Worm (Caenorhabditis elegans) whole organism, L1 larva: Measurements from ENCODE around the gene Y45G5AL.1.
A peak's percentile ranks its signal among the peaks of the same experiment; 100 is the strongest.

Source experiments
- F16B12.6 ChIP-seq: fragments of 150-350 bp; optimal IDR thresholded peaks from 2 replicates; lab custom pipeline; 2014; ENCODE audit warnings: missing biosample characterization, missing genetic modification characterization
- Y116A8C.19 ChIP-seq: sonication (generic microtip); optimal IDR thresholded peaks from 2 replicates; lab custom pipeline; 2016; ENCODE audit warnings: missing compliant biosample characterization, missing genetic modification characterization, borderline replicate concordance
- aha-1 ChIP-seq: fragments of 150-350 bp; optimal IDR thresholded peaks from 2 replicates; lab custom pipeline; 2014; ENCODE audit warnings: missing biosample characterization, missing genetic modification characterization
- ceh-8 ChIP-seq: fragments of 200-800 bp; sonication (Bioruptor generic); optimal IDR thresholded peaks from 2 replicates; lab custom pipeline; 2018; ENCODE audit warnings: mild to moderate bottlenecking, missing genetic modification characterization, moderate library complexity, missing compliant biosample characterization
- ceh-88 ChIP-seq: fragments of 200-800 bp; sonication (Bioruptor generic); IDR thresholded peaks from 2 replicates; pipeline ENCODE4 v1.3.6; 2022; ENCODE audit warnings: missing genetic modification characterization, missing compliant biosample characterization
- ces-1 ChIP-seq: fragments of 150-350 bp; optimal IDR thresholded peaks from 2 replicates; lab custom pipeline; 2014; ENCODE audit warnings: missing biosample characterization, missing genetic modification reagents, missing genetic modification characterization
- dsc-1 ChIP-seq: sonication (generic microtip); optimal IDR thresholded peaks from 2 replicates; lab custom pipeline; 2016; ENCODE audit warnings: mild to moderate bottlenecking, missing genetic modification characterization, missing compliant biosample characterization
- efl-1 ChIP-seq, 4 experiments: fragments of 150-350 bp; optimal IDR thresholded peaks in 3 of 4; peaks in 1 of 4; 1 replicate in 1 of 4; 2 replicates in 3 of 4; lab custom pipeline; 2014; ENCODE audit warnings: missing biosample characterization in 2 of 4, missing genetic modification characterization in 2 of 4, missing genetic modification reagents in 2 of 4
- elt-2 ChIP-seq: sonication (generic microtip); optimal IDR thresholded peaks from 2 replicates; lab custom pipeline; 2016; ENCODE audit warnings: missing genetic modification characterization, mild to moderate bottlenecking, inconsistent platforms, missing compliant biosample characterization, missing genetic modification reagents
- ets-5 ChIP-seq: fragments of 200-800 bp; sonication (Bioruptor generic); IDR thresholded peaks from 2 replicates; pipeline ENCODE4 v1.3.6; 2022; ENCODE audit warnings: missing genetic modification characterization, missing compliant biosample characterization
- grh-1 ChIP-seq: fragments of 200-800 bp; sonication (Bioruptor generic); IDR thresholded peaks from 2 replicates; pipeline ENCODE4 v1.3.6; 2022; ENCODE audit warnings: missing genetic modification reagents, missing genetic modification characterization, missing compliant biosample characterization
- irx-1 ChIP-seq: sonication (generic microtip); optimal IDR thresholded peaks from 2 replicates; lab custom pipeline; 2016; ENCODE audit warnings: missing genetic modification characterization, missing compliant biosample characterization
- isw-1 ChIP-seq: fragments of 200-800 bp; sonication (Bioruptor generic); IDR thresholded peaks from 2 replicates; pipeline ENCODE4 v1.3.6; 2022; ENCODE audit warnings: missing genetic modification characterization, missing compliant biosample characterization
- lin-14 ChIP-seq: fragments of 200-800 bp; sonication (Bioruptor generic); optimal IDR thresholded peaks from 2 replicates; lab custom pipeline; 2018; ENCODE audit warnings: mild to moderate bottlenecking, missing genetic modification characterization, moderate library complexity, missing compliant biosample characterization
- lin-15B ChIP-seq: fragments of 150-350 bp; sonication (generic microtip); optimal IDR thresholded peaks from 3 replicates; lab custom pipeline; 2014; ENCODE audit warnings: missing biosample characterization, missing genetic modification characterization
- lin-39 ChIP-seq: fragments of 150-350 bp; optimal IDR thresholded peaks from 2 replicates; lab custom pipeline; 2014; ENCODE audit warnings: missing biosample characterization, missing genetic modification reagents, missing genetic modification characterization
- lir-3 ChIP-seq: sonication (generic microtip); optimal IDR thresholded peaks from 2 replicates; lab custom pipeline; 2016; ENCODE audit warnings: mild to moderate bottlenecking, missing genetic modification characterization, moderate library complexity, missing compliant biosample characterization; ENCODE audit not compliant: poor library complexity
- lsy-2 ChIP-seq, 2 experiments: fragments of 150-350 bp; optimal IDR thresholded peaks; 2 replicates each; lab custom pipeline; 2014; ENCODE audit warnings: missing biosample characterization in 2 of 2, missing genetic modification characterization in 2 of 2
- mdl-1 ChIP-seq, 2 experiments: fragments of 150-350 bp; optimal IDR thresholded peaks; 2 replicates each; lab custom pipeline; 2014 to 2017; ENCODE audit warnings: missing biosample characterization in 2 of 2, missing genetic modification characterization in 2 of 2, inconsistent platforms in 1 of 2
- nhr-12 ChIP-seq: sonication (generic microtip); optimal IDR thresholded peaks from 2 replicates; lab custom pipeline; 2017; ENCODE audit warnings: missing biosample characterization, missing genetic modification characterization
- nhr-19 ChIP-seq: fragments of 200-800 bp; sonication (Bioruptor generic); conservative IDR thresholded peaks from 2 replicates; pipeline ENCODE4 v1.3.6; 2022; ENCODE audit warnings: missing genetic modification characterization, missing compliant biosample characterization
- nhr-20 ChIP-seq: sonication (generic microtip); optimal IDR thresholded peaks from 2 replicates; lab custom pipeline; 2016; ENCODE audit warnings: mild to moderate bottlenecking, missing genetic modification characterization, missing compliant biosample characterization
- nhr-47 ChIP-seq: sonication (generic microtip); optimal IDR thresholded peaks from 2 replicates; lab custom pipeline; 2016; ENCODE audit warnings: mild to moderate bottlenecking, missing genetic modification characterization, moderate library complexity, missing compliant biosample characterization
- nhr-71 ChIP-seq: sonication (generic microtip); optimal IDR thresholded peaks from 2 replicates; lab custom pipeline; 2016; ENCODE audit warnings: mild to moderate bottlenecking, missing genetic modification characterization, moderate library complexity, missing compliant biosample characterization
- nhr-85 ChIP-seq: sonication (generic microtip); peaks from one replicate; lab custom pipeline; 2016; ENCODE audit warnings: missing genetic modification characterization, inconsistent platforms, missing compliant biosample characterization
- nhr-90 ChIP-seq: sonication (generic microtip); optimal IDR thresholded peaks from 2 replicates; lab custom pipeline; 2016; ENCODE audit warnings: mild to moderate bottlenecking, missing genetic modification characterization, missing compliant biosample characterization; ENCODE audit not compliant: poor library complexity
- pqm-1 ChIP-seq: sonication (generic microtip); optimal IDR thresholded peaks from 3 replicates; lab custom pipeline; 2017; ENCODE audit warnings: missing biosample characterization, missing genetic modification characterization
- rnt-1 ChIP-seq: sonication (generic microtip); optimal IDR thresholded peaks from 2 replicates; lab custom pipeline; 2016; ENCODE audit warnings: mild to moderate bottlenecking, missing genetic modification characterization, moderate library complexity, missing compliant biosample characterization
- snpc-4 ChIP-seq: fragments of 150-350 bp; optimal IDR thresholded peaks from 2 replicates; lab custom pipeline; 2014; ENCODE audit warnings: missing biosample characterization, missing genetic modification characterization
- snu-23 ChIP-seq: sonication (generic microtip); optimal IDR thresholded peaks from 2 replicates; lab custom pipeline; 2016; ENCODE audit warnings: missing genetic modification characterization, missing compliant biosample characterization
- sox-4 ChIP-seq: sonication (generic microtip); optimal IDR thresholded peaks from 2 replicates; lab custom pipeline; 2016; ENCODE audit warnings: missing genetic modification characterization, missing compliant biosample characterization
- swsn-7 ChIP-seq: sonication (generic microtip); optimal IDR thresholded peaks from 2 replicates; lab custom pipeline; 2016; ENCODE audit warnings: missing genetic modification characterization, missing compliant biosample characterization
- unc-130 ChIP-seq: fragments of 150-350 bp; optimal IDR thresholded peaks from 2 replicates; lab custom pipeline; 2017; ENCODE audit warnings: missing biosample characterization, missing genetic modification characterization, inconsistent platforms
- unc-30 ChIP-seq: sonication (generic microtip); optimal IDR thresholded peaks from 2 replicates; lab custom pipeline; 2017; ENCODE audit warnings: missing biosample characterization, missing genetic modification characterization
- ztf-11 ChIP-seq, 2 experiments: sonication (generic microtip); optimal IDR thresholded peaks; 2 replicates each; lab custom pipeline; 2016 to 2017; ENCODE audit warnings: missing genetic modification characterization in 2 of 2, missing biosample characterization in 1 of 2, missing compliant biosample characterization in 1 of 2

The Y45G5AL.1 gene

ce11 chrV:4152200-4152599 is 7.9 kb downstream of the Y45G5AL.1 start, which contains the start of gene Y45G5AM.6:
Gene Y45G5AM.6 (minus strand): TSS chrV:4152300.
- TF ChIP-seq lir-3, result no peak
- no peak for TF ChIP-seq isw-1 (GFP tag; lab: Robert Waterston, UW)
- TF ChIP-seq grh-1 (GFP tag; lab: Robert Waterston, UW), result no peak
- no peak for TF ChIP-seq unc-30 (tag; lab: Kevin White, UChicago)

ce11 chrV:4157291-4157690 is 13.0 kb downstream of the Y45G5AL.1 start:
- TF ChIP-seq swsn-7 (tag; lab: Kevin White, UChicago) (peak; percentile 4), pqm-1 (tag; lab: Kevin White, UChicago) (no peak), snu-23 (peak; percentile 26), snpc-4 (tag; lab: Kevin White, UChicago) (no peak), lin-14 (GFP tag; lab: Kevin White, UChicago) (peak; percentile 88), rnt-1 (tag; lab: Kevin White, UChicago) (peak; percentile 51), nhr-20 (tag; lab: Kevin White, UChicago) (peak; percentile 34), Y116A8C.19 (tag; lab: Kevin White, UChicago) (no peak), lsy-2 (tag; optimal IDR thresholded peaks at IDR 0.05; lab: Kevin White, UChicago) (peak in 1 of 2 experiments; percentile 52), nhr-71 (tag; lab: Kevin White, UChicago) (peak; percentile 64)

ce11 chrV:4160086-4160485 is 15.8 kb downstream of the Y45G5AL.1 start, which contains the start of gene Y45G5AM.5:
Gene Y45G5AM.5 (plus strand): TSS chrV:4160386.
- TF ChIP-seq mdl-1 (tag; optimal IDR thresholded peaks at IDR 0.05; lab: Kevin White, UChicago), result no peak
- TF ChIP-seq lin-15B (tag; lab: Kevin White, UChicago), result no peak
- no peak for TF ChIP-seq ztf-11 (tag; optimal IDR thresholded peaks at IDR 0.05; lab: Kevin White, UChicago)
- no peak for TF ChIP-seq ces-1 (GFP tag; lab: Kevin White, UChicago)
- TF ChIP-seq nhr-19 (GFP tag; lab: Robert Waterston, UW), result no peak
- TF ChIP-seq Y116A8C.19 (tag; lab: Kevin White, UChicago), result no peak

ce11 chrV:4162922-4163321 is 18.6 kb downstream of the Y45G5AL.1 start, which contains the start of gene Y45G5AM.4:
Gene Y45G5AM.4 (plus strand): TSS chrV:4163222.
- TF ChIP-seq elt-2 (tag; lab: Kevin White, UChicago) (no peak), sox-4 (no peak), aha-1 (tag; lab: Kevin White, UChicago) (no peak), unc-130 (tag; lab: Kevin White, UChicago) (no peak), efl-1 (optimal IDR thresholded peaks at IDR 0.05; lab: Kevin White, UChicago) (no peak), efl-1 (GFP tag; optimal IDR thresholded peaks at IDR 0.05 in 1 of 2; lab: Kevin White, UChicago) (no peak), nhr-47 (no peak), lir-3 (no peak), snpc-4 (tag; lab: Kevin White, UChicago) (no peak), nhr-90 (tag; lab: Kevin White, UChicago) (no peak)

- TF ChIP-seq ets-5 (GFP tag; lab: Robert Waterston, UW) (no peak), nhr-85 (tag; lab: Kevin White, UChicago) (no peak), nhr-12 (tag; lab: Kevin White, UChicago) (no peak), ces-1 (GFP tag; lab: Kevin White, UChicago) (no peak), ceh-8 (no peak), ceh-88 (GFP tag; lab: Robert Waterston, UW) (no peak), lin-39 (tag; lab: Kevin White, UChicago) (no peak), unc-130 (tag; lab: Kevin White, UChicago) (no peak), nhr-20 (tag; lab: Kevin White, UChicago) (no peak), ztf-11 (tag; optimal IDR thresholded peaks at IDR 0.05; lab: Kevin White, UChicago) (no peak), F16B12.6 (tag; lab: Kevin White, UChicago) (no peak), lsy-2 (tag; optimal IDR thresholded peaks at IDR 0.05; lab: Kevin White, UChicago) (peak in 1 of 2 experiments; percentile 6), irx-1 (peak; percentile 13), lin-14 (GFP tag; lab: Kevin White, UChicago) (peak; percentile 21), Y116A8C.19 (tag; lab: Kevin White, UChicago) (no peak), dsc-1 (tag; lab: Kevin White, UChicago) (no peak)
Measured at ce11 chrV:4164504-4164959, 20.2 kb downstream of the Y45G5AL.1 start, which contains the start of gene Y45G5AM.3. Gene Y45G5AM.3 (plus strand): TSS chrV:4164554.
